Worm (Caenorhabditis elegans): ENCODE data around the gene hpo-10.

hpo-10 gene

DNA sequence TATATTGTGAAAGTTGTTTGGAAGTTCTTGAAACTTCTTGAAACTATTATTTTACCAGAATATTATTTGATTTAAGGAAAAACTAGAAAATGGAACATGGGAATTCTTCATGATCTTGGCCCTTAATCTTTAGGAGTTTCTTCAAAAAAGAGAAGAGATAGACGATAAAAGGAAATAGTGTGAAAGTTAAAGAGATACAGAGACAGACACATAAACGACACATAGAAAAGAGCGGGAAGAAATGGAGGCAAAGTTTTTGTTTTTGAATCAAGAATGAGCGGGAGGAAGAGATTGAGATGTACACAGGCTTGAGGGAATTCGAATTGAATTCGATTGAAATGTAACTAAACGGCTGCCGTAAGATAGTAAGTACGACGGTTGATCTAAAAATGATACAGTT is 18.2 kb downstream of the hpo-10 start:
- TF ChIP-seq nfya-1 (tag; optimal IDR thresholded peaks at IDR 0.05; ENCODE audit: insufficient read depth): peak; percentile 1
- TF ChIP-seq fkh-2 (tag; optimal IDR thresholded peaks at IDR 0.05): no peak

DNA sequence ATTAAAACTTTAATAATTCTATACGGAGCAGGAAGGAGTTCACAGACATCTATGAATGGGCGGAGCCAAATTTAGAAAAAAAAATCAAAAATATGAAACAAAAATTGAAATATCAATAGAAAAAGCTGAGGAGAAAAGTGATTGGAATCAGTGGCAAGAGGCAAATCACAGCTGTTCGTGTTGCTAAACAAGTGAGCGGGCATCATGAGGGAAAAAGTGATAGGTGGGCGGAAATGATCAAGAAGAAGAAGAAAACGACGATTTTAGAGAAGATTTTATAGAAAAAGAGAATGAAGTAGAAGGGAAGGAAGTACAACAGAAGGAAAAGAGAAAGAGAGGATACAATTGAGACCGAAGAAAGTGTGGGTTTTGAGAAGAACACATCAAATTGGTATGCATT is 19.3 kb downstream of the hpo-10 start:
- TF ChIP-seq pqm-1 (tag; optimal IDR thresholded peaks at IDR 0.05): no peak
- no peak for TF ChIP-seq pha-4 (tag; optimal IDR thresholded peaks at IDR 0.05)
- no peak for TF ChIP-seq mdl-1 (tag; optimal IDR thresholded peaks at IDR 0.05)
- no peak for TF ChIP-seq ceh-9 (tag; optimal IDR thresholded peaks at IDR 0.05)
- no peak for TF ChIP-seq R02D3.7 (tag; optimal IDR thresholded peaks at IDR 0.05)
- TF ChIP-seq elt-2 (tag; optimal IDR thresholded peaks at IDR 0.05): no peak
- TF ChIP-seq lin-39 (tag; optimal IDR thresholded peaks at IDR 0.05): no peak
- TF ChIP-seq ama-1 (optimal IDR thresholded peaks at IDR 0.05): no peak
- TF ChIP-seq ceh-82 (tag; optimal IDR thresholded peaks at IDR 0.05): no peak
- no peak for TF ChIP-seq nhr-28 (tag; optimal IDR thresholded peaks at IDR 0.05)
- TF ChIP-seq sea-2 (GFP tag; optimal IDR thresholded peaks at IDR 0.05): no peak
- TF ChIP-seq nhr-23 (tag; optimal IDR thresholded peaks at IDR 0.05): no peak
- no peak for TF ChIP-seq snpc-4 (tag; optimal IDR thresholded peaks at IDR 0.05)
- no peak for TF ChIP-seq tbx-2 (tag; optimal IDR thresholded peaks at IDR 0.05)
- TF ChIP-seq egl-5 (tag; optimal IDR thresholded peaks at IDR 0.05): no peak

DNA sequence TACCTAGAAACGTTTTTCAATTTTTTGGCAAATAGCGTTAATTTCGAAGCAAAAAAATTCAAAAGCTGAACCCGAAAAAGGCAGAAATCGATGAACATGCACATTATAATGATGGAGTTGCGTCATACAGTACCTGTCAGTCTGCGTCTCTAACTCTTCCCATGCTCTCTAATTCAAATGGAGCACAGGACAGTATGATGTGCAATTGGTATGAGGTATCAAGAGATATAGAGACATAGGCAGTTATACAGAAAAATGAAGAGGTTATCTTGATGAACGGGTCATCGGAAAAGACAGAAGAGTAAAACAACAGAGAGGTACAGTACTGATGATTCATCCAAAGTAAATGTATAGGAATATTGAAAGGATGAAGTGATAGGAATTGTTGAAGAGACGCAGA is 21.4 kb downstream of the hpo-10 start:
- TF ChIP-seq aly-2 (tag; optimal IDR thresholded peaks at IDR 0.05): no peak
- TF ChIP-seq pqm-1 (tag; optimal IDR thresholded peaks at IDR 0.05): peak; percentile 23
- TF ChIP-seq elt-2 (tag; optimal IDR thresholded peaks at IDR 0.05): peak; percentile 26
- no peak for TF ChIP-seq nhr-76 (tag; optimal IDR thresholded peaks at IDR 0.05)
- TF ChIP-seq hmg-11 (tag; optimal IDR thresholded peaks at IDR 0.05): peak; percentile 4
- TF ChIP-seq pha-4 (tag; optimal IDR thresholded peaks at IDR 0.05): peak; percentile 50

DNA sequence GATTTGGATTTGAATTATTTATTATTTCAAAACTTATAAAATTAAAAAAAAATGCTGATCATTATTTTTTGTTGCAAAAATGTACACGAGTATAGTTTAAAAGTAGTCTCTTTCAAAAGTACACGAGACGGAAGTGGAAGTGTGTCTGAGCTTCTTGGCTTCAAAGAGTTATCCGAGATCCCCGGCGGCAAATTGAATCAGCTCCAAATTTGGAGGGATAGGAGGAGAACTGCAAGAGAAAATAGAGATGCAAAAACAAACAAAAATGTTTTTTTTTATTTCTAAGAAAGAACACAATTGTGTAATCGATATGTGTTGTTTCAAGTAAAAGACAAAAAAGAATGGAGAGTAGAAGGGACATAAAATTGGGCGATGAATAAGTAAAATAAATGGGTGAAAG is 23.3 kb downstream of the hpo-10 start:
- no peak for TF ChIP-seq nhr-23 (tag; optimal IDR thresholded peaks at IDR 0.05)
- no peak for TF ChIP-seq hmg-11 (tag; optimal IDR thresholded peaks at IDR 0.05)
- no peak for TF ChIP-seq nfya-1 (tag; optimal IDR thresholded peaks at IDR 0.05; ENCODE audit: insufficient read depth)
- TF ChIP-seq lin-39 (tag; optimal IDR thresholded peaks at IDR 0.05): no peak
- TF ChIP-seq elt-2 (tag; optimal IDR thresholded peaks at IDR 0.05): no peak
- no peak for TF ChIP-seq mml-1 (tag; optimal IDR thresholded peaks at IDR 0.05)
- TF ChIP-seq ZK546.5 (tag; optimal IDR thresholded peaks at IDR 0.05): no peak
- no peak for TF ChIP-seq nhr-76 (tag; optimal IDR thresholded peaks at IDR 0.05)
- no peak for TF ChIP-seq R02D3.7 (tag; optimal IDR thresholded peaks at IDR 0.05)
- TF ChIP-seq egl-5 (tag; optimal IDR thresholded peaks at IDR 0.05): no peak
- no peak for TF ChIP-seq nhr-12 (tag; optimal IDR thresholded peaks at IDR 0.05)
- TF ChIP-seq egl-27 (tag; optimal IDR thresholded peaks at IDR 0.05): no peak
- TF ChIP-seq aly-2 (tag; optimal IDR thresholded peaks at IDR 0.05): no peak
- TF ChIP-seq jun-1 (tag; optimal IDR thresholded peaks at IDR 0.05): no peak
- TF ChIP-seq nhr-237 (tag; optimal IDR thresholded peaks at IDR 0.05): no peak
- no peak for TF ChIP-seq fkh-2 (tag; optimal IDR thresholded peaks at IDR 0.05)
- no peak for TF ChIP-seq snpc-4 (tag; optimal IDR thresholded peaks at IDR 0.05)
- no peak for TF ChIP-seq ceh-28 (tag; optimal IDR thresholded peaks at IDR 0.05)
- no peak for TF ChIP-seq elt-1 (tag; optimal IDR thresholded peaks at IDR 0.05)

DNA sequence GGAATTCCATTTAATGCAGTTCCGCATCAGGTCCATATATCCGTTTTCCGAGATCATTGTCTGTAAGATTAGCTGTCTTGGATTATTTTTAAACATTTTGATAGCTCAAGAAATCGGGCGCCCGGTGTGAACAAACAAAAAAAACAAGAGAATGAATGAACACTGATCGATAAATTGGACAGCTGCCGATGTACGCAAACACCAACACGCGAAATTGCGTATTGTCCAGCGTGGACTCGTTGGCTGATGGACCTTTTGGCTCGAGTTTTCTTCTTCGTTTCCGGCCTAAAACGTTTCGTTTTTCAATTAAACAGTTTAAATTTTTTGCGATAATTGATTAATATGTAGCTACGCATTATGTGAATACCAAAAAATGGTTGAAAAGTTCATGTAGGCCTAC is 26.8 kb downstream of the hpo-10 start, which contains the start of gene dpff-1:
TSS of gene dpff-1 (minus strand) at position 288 of the 400 bp plus-strand sequence.
- no peak for TF ChIP-seq fos-1 (tag; optimal IDR thresholded peaks at IDR 0.05)
- TF ChIP-seq tbx-2 (tag; optimal IDR thresholded peaks at IDR 0.05): no peak
- TF ChIP-seq ZK546.5 (tag; optimal IDR thresholded peaks at IDR 0.05): no peak
- no peak for TF ChIP-seq nhr-237 (tag; optimal IDR thresholded peaks at IDR 0.05)
- peak; percentile 13 for TF ChIP-seq pha-4 (tag; optimal IDR thresholded peaks at IDR 0.05)
- peak; percentile 52 for TF ChIP-seq nfya-1 (tag; optimal IDR thresholded peaks at IDR 0.05; ENCODE audit: insufficient read depth)
- no peak for TF ChIP-seq elt-1 (tag; optimal IDR thresholded peaks at IDR 0.05)
- no peak for TF ChIP-seq nhr-11 (tag; optimal IDR thresholded peaks at IDR 0.05)
- TF ChIP-seq lin-15B (tag; optimal IDR thresholded peaks at IDR 0.05): no peak
- TF ChIP-seq fkh-10 (GFP tag; optimal IDR thresholded peaks at IDR 0.05): no peak
- no peak for TF ChIP-seq nhr-12 (tag; optimal IDR thresholded peaks at IDR 0.05)
- TF ChIP-seq ama-1 (optimal IDR thresholded peaks at IDR 0.05): no peak
- TF ChIP-seq fkh-2 (tag; optimal IDR thresholded peaks at IDR 0.05): no peak
- no peak for TF ChIP-seq unc-39 (tag; optimal IDR thresholded peaks at IDR 0.05)
- TF ChIP-seq lin-39 (tag; optimal IDR thresholded peaks at IDR 0.05): no peak
- no peak for TF ChIP-seq eor-1 (tag; optimal IDR thresholded peaks at IDR 0.05)
- no peak for TF ChIP-seq sea-2 (GFP tag; optimal IDR thresholded peaks at IDR 0.05)
- no peak for TF ChIP-seq egl-5 (tag; optimal IDR thresholded peaks at IDR 0.05)
- TF ChIP-seq ceh-28 (tag; optimal IDR thresholded peaks at IDR 0.05): peak; percentile 54
- peak; percentile 10 for TF ChIP-seq nhr-23 (tag; optimal IDR thresholded peaks at IDR 0.05)
- no peak for TF ChIP-seq ceh-82 (tag; optimal IDR thresholded peaks at IDR 0.05)
- no peak for TF ChIP-seq mml-1 (tag; optimal IDR thresholded peaks at IDR 0.05)
- peak; percentile 61 for TF ChIP-seq hmg-11 (tag; optimal IDR thresholded peaks at IDR 0.05)
- no peak for TF ChIP-seq nhr-76 (tag; optimal IDR thresholded peaks at IDR 0.05)
- TF ChIP-seq pqm-1 (tag; optimal IDR thresholded peaks at IDR 0.05): no peak
- TF ChIP-seq snpc-4 (tag; optimal IDR thresholded peaks at IDR 0.05): no peak
- no peak for TF ChIP-seq daf-12 (tag; optimal IDR thresholded peaks at IDR 0.05)
- TF ChIP-seq jun-1 (tag; optimal IDR thresholded peaks at IDR 0.05): no peak
- no peak for TF ChIP-seq ztf-4 (tag; optimal IDR thresholded peaks at IDR 0.05)
- TF ChIP-seq elt-2 (tag; optimal IDR thresholded peaks at IDR 0.05): no peak
- no peak for TF ChIP-seq ztf-11 (tag; optimal IDR thresholded peaks at IDR 0.05)
- no peak for TF ChIP-seq nhr-67 (tag; optimal IDR thresholded peaks at IDR 0.05)
- TF ChIP-seq mdl-1 (tag; optimal IDR thresholded peaks at IDR 0.05): no peak
- TF ChIP-seq egl-27 (tag; optimal IDR thresholded peaks at IDR 0.05): no peak
- TF ChIP-seq lsy-12 (tag; optimal IDR thresholded peaks at IDR 0.05): no peak

Data from whole organism, L3 larva.